Worm (Caenorhabditis elegans) whole organism, L4/young adult: Measurements from ENCODE around the gene cal-7.

ENCODE experiments used
- dao-5 ChIP-seq: sonication (generic microtip); optimal IDR thresholded peaks from 2 replicates; lab custom pipeline; 2016; ENCODE audit warnings: missing genotype, missing genetic modification characterization, moderate library complexity, missing compliant biosample characterization
- him-1 ChIP-seq: sonication (generic microtip); optimal IDR thresholded peaks from 2 replicates; lab custom pipeline; 2016; ENCODE audit warnings: missing genotype, missing genetic modification reagents, missing genetic modification characterization, missing compliant biosample characterization

- TF ChIP-seq him-1 (tag; lab: Kevin White, UChicago) (no peak), dao-5 (tag; lab: Kevin White, UChicago) (no peak)
These were observed 29.9 kb downstream of the cal-7 start for ce11 chrV:9763759-9764158.
